Worm (Caenorhabditis elegans) whole organism, early embryonic: ENCODE measurements around the gene Y75B8A.28.

Source experiments
- ama-1 ChIP-seq: fragments of 150-350 bp; optimal IDR thresholded peaks from 2 replicates; lab custom pipeline; 2014
- hmbx-1 ChIP-seq: sonication (generic microtip); optimal IDR thresholded peaks from 2 replicates; lab custom pipeline; 2016; ENCODE audit warnings: mild to moderate bottlenecking, missing genetic modification characterization, missing compliant biosample characterization
- pes-1 ChIP-seq: fragments of 200-800 bp; sonication (Bioruptor generic); IDR thresholded peaks from 2 replicates; pipeline ENCODE4 v1.3.6; 2022; ENCODE audit warnings: missing genetic modification reagents, missing genetic modification characterization, missing compliant biosample characterization
- tbx-37 ChIP-seq: fragments of 200-800 bp; sonication (Bioruptor generic); conservative IDR thresholded peaks from 2 replicates; pipeline ENCODE4 v1.3.6; 2022; ENCODE audit warnings: missing genetic modification reagents, missing genetic modification characterization, missing compliant biosample characterization
- tra-4 ChIP-seq: sonication (generic microtip); optimal IDR thresholded peaks from 2 replicates; lab custom pipeline; 2017; ENCODE audit warnings: missing genetic modification characterization, missing compliant biosample characterization

ce11 chrIII:12312886-12313285 is 6.0 kb upstream of the Y75B8A.28 start, which contains the start of gene Y75B8A.39:
- no peak for TF ChIP-seq ama-1 (lab: Kevin White, UChicago)
- TF ChIP-seq hmbx-1 (tag; lab: Kevin White, UChicago) = no peak
- TF ChIP-seq tbx-37 (GFP tag; lab: Robert Waterston, UW) = no peak
- TF ChIP-seq pes-1 (GFP tag; lab: Robert Waterston, UW) = no peak
- no peak for TF ChIP-seq tra-4 (tag; lab: Kevin White, UChicago)
